Worm (Caenorhabditis elegans): ENCODE results near the gene tif-1A.
A peak's percentile ranks its signal among the peaks of the same experiment; 100 is the strongest.

tif-1A gene

DNA sequence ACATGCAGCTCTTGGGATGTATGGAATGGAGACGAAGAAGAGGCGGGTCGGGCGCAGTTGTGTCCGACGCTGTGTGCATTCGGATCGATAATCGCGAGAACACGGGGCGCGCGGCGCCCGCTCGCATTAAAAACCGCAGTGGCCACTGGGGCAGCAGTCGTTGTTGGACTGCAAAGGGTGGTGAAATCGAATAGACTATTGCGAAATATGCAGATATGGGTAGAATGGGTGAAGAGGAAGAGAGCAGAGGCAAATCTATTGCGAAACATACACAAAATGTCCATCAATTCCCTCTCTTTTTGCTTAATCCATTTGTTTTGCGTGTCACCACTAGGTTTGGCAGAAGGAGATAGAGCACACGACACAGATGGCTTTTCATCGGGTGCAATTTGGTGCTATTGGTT is 14.2 kb upstream of the tif-1A start (continued):
- TF ChIP-seq dmd-8 (GFP tag; IDR thresholded peaks at IDR 0.05) = no peak; the same call in 1 of the 2 replicates
- no peak for TF ChIP-seq ceh-32 (tag; optimal IDR thresholded peaks at IDR 0.05; ENCODE audit: poor library complexity)
- no peak for TF ChIP-seq madf-5 (GFP tag; IDR thresholded peaks at IDR 0.05)
- no peak for TF ChIP-seq F44E2.7 (GFP tag; IDR thresholded peaks at IDR 0.05)
- TF ChIP-seq pha-4 (GFP tag; IDR thresholded peaks at IDR 0.05) = no peak
- TF ChIP-seq pha-4 (tag; optimal IDR thresholded peaks at IDR 0.05) = no peak
- TF ChIP-seq nhr-28 (tag; optimal IDR thresholded peaks at IDR 0.05) = no peak
- TF ChIP-seq ZK337.2 (GFP tag; IDR thresholded peaks at IDR 0.05) = no peak
- no peak for TF ChIP-seq daf-19 (GFP tag; conservative IDR thresholded peaks at IDR 0.05)
- TF ChIP-seq nhr-237 (tag; optimal IDR thresholded peaks at IDR 0.05) = no peak
- TF ChIP-seq daf-8 (GFP tag; IDR thresholded peaks at IDR 0.05) = no peak
- no peak for TF ChIP-seq spr-3 (GFP tag; optimal IDR thresholded peaks at IDR 0.05)
- no peak for TF ChIP-seq php-3 (GFP tag; IDR thresholded peaks at IDR 0.05)
- TF ChIP-seq tra-1 (GFP tag; IDR thresholded peaks at IDR 0.05) = no peak
- no peak for TF ChIP-seq ama-1 (optimal IDR thresholded peaks at IDR 0.05)
- no peak for TF ChIP-seq jun-1 (tag; optimal IDR thresholded peaks at IDR 0.05)
- peak; percentile 73 for TF ChIP-seq hmg-1.1 (GFP tag; IDR thresholded peaks at IDR 0.05)
- no peak for TF ChIP-seq ceh-82 (tag; optimal IDR thresholded peaks at IDR 0.05)
- no peak for TF ChIP-seq tag-97 (GFP tag; IDR thresholded peaks at IDR 0.05)
- TF ChIP-seq lin-1 (GFP tag; IDR thresholded peaks at IDR 0.05) = no peak
- no peak for TF ChIP-seq unc-130 (GFP tag; optimal IDR thresholded peaks at IDR 0.05)
- no peak for TF ChIP-seq ces-1 (GFP tag; optimal IDR thresholded peaks at IDR 0.05)
- peak; percentile 47 for TF ChIP-seq fkh-10 (GFP tag; optimal IDR thresholded peaks at IDR 0.05)
- no peak for TF ChIP-seq zfp-3 (GFP tag; conservative IDR thresholded peaks at IDR 0.05)
- TF ChIP-seq nhr-10 (tag; optimal IDR thresholded peaks at IDR 0.05) = peak; percentile 10
- peak; percentile 33 for TF ChIP-seq lin-38 (GFP tag; IDR thresholded peaks at IDR 0.05)
- no peak for TF ChIP-seq F49E8.2 (tag; optimal IDR thresholded peaks at IDR 0.05; ENCODE audit: borderline replicate concordance)
- no peak for TF ChIP-seq lin-15B (tag; optimal IDR thresholded peaks at IDR 0.05)
- TF ChIP-seq mxl-2 (GFP tag; conservative IDR thresholded peaks at IDR 0.05) = no peak
- no peak for TF ChIP-seq skn-1 (tag; optimal IDR thresholded peaks at IDR 0.05)
- TF ChIP-seq nhr-11 (tag; optimal IDR thresholded peaks at IDR 0.05) = peak; percentile 88
- TF ChIP-seq nhr-42 (GFP tag; IDR thresholded peaks at IDR 0.05) = no peak
- TF ChIP-seq nhr-6 (tag; optimal IDR thresholded peaks at IDR 0.05) = peak; percentile 36
- TF ChIP-seq mxl-3 (GFP tag; optimal IDR thresholded peaks at IDR 0.05) = peak; percentile 26

DNA sequence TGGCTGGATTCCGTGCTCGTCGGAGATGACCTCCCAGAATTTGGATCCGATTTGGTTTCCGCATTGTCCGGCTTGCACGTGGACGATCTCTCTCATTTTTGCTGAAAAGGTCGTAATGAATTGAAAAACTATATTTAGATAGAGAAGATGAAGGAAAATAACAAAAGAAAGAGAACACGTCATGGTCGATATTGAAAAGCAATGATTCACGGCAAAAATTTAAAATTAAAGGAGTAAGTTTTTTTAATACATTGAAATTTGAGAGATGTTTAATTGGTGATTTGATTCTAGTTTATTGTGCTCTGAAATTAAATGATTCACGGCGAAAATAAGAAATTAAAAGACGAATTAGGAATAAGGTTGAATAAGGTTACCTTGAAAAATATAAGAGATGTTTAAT is 13.6 kb upstream of the tif-1A start, which contains the start of gene tbb-2:
TSS of gene tbb-2 (minus strand) at position 101 of the 400 bp plus-strand sequence.
- TF ChIP-seq rbr-2 (tag; optimal IDR thresholded peaks at IDR 0.05) (no peak), unc-62 (GFP tag; optimal IDR thresholded peaks at IDR 0.05 in 1 of 2) (no peak), unc-62 (tag; optimal IDR thresholded peaks at IDR 0.05) (no peak), F44E2.7 (GFP tag; IDR thresholded peaks at IDR 0.05) (no peak)

DNA sequence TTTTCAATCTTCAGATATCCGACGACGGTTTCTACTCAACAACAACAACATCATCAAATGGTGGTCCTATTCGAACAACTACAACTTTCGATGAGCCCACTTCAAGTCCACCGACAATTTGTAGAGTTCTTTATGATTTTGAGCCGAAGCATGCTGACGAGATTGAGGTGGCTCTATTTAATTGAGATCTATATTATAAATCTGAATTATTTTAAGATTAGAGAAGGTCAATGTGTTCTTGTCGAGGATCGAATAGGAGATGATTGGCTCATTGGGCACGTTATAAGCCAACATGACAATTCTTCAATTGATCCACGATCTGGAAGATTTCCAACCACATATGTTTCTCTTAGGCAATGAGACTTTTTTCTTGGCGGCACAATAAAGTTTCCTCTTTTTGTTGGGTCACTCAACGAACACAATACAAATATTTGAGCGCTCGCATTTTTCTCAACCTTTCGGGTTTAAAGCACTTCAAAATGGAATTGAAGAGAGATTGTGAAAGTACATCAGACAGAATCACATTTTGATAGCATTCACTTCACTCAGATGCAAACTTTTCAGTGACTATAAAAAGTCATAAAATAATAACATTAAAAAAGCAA is 11.6 kb upstream of the tif-1A start:
- TF ChIP-seq fos-1 (tag; optimal IDR thresholded peaks at IDR 0.05) = no peak
- TF ChIP-seq unc-130 (GFP tag; optimal IDR thresholded peaks at IDR 0.05) = peak; percentile 76
- TF ChIP-seq nhr-77 (tag; optimal IDR thresholded peaks at IDR 0.05) = no peak
- no peak for TF ChIP-seq sdz-12 (GFP tag; optimal IDR thresholded peaks at IDR 0.05)
- peak; percentile 56 for TF ChIP-seq lin-1 (GFP tag; IDR thresholded peaks at IDR 0.05)
- TF ChIP-seq jun-1 (tag; optimal IDR thresholded peaks at IDR 0.05) = peak; percentile 19
- TF ChIP-seq T26A8.4 (GFP tag; IDR thresholded peaks at IDR 0.05) = peak; percentile 66
- TF ChIP-seq F26F4.8 (GFP tag; conservative IDR thresholded peaks at IDR 0.05) = no peak
- peak; percentile 67 for TF ChIP-seq snpc-1.2 (GFP tag; IDR thresholded peaks at IDR 0.05)
- peak; percentile 12 for TF ChIP-seq R02D3.7 (tag; optimal IDR thresholded peaks at IDR 0.05)
- peak; percentile 96 for TF ChIP-seq aha-1 (tag)
- TF ChIP-seq arid-1 (GFP tag; conservative IDR thresholded peaks at IDR 0.05) = peak; percentile 42
- peak; percentile 4 to 21 for TF ChIP-seq lsy-2 (tag; optimal IDR thresholded peaks at IDR 0.05)
- 0 out of 2 replicates have a peak, but pooled peaks have one; percentile 14 for TF ChIP-seq Y75B8A.6 (GFP tag; IDR thresholded peaks at IDR 0.05)
- peak; percentile 17 for TF ChIP-seq mes-2 (tag; optimal IDR thresholded peaks at IDR 0.05; ENCODE audit: poor library complexity, severe bottlenecking)
- TF ChIP-seq dmd-8 (GFP tag; IDR thresholded peaks at IDR 0.05) = 0 out of 2 replicates have a peak, but pooled peaks have one; percentile 25
- no peak for TF ChIP-seq saeg-2 (GFP tag; IDR thresholded peaks at IDR 0.05)
- TF ChIP-seq nhr-111 (GFP tag; optimal IDR thresholded peaks at IDR 0.05) = peak; percentile 45

All from whole organism, L4 larva.